Worm (Caenorhabditis elegans): Measurements from ENCODE around the gene nhr-114.

DNA sequence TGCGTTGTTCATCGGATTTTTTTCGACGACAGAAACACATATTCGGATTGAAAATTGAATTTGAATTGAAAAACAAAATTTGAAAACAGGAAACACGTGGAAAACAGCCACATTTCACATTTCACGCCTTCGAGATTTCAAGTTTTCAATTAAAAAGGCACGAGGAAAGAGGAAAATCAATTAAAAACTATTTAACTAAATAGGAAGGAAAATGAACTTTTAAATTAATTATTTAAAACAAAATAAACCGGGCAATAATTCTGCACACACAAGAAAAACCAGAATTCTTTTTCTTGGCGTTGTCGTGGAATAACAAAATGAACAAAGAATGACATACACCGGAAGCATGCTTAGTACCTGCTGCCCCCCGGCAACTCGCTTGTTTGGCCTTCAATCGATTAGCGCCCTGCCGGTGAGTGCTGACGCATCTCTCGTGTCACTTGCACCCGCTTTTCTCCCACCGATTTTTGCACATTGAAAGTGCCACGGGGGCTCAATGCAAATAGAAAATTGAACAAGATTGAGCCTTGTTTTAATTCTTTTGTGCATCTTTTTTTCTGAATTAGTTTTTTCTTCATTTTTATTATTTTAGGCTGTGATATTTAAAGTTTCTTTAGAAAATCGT lies 7.7 kb downstream of the nhr-114 start, which contains the start of gene Y45G5AM.9:
- no peak for TF ChIP-seq ama-1 (optimal IDR thresholded peaks at IDR 0.05)
- peak; percentile 56; the same call in 1 of the 2 replicates for TF ChIP-seq flt-1 (GFP tag; IDR thresholded peaks at IDR 0.05)
- peak; percentile 11 for TF ChIP-seq hnd-1 (tag; optimal IDR thresholded peaks at IDR 0.05)
- 0 out of 2 replicates have a peak, but pooled peaks have one; percentile 20 for TF ChIP-seq tbx-37 (GFP tag; conservative IDR thresholded peaks at IDR 0.05)
